Fruit fly (Drosophila melanogaster) whole organism, embryonic: ENCODE data around the gene CG42489.

Experiments used
- Atf3 ChIP-seq: fragments of 200-800 bp; sonication (Bioruptor generic); optimal IDR thresholded peaks from 3 replicates; lab custom pipeline; 2016; ENCODE audit warnings: missing biosample characterization, missing genetic modification characterization
- CG10267 ChIP-seq: fragments of 200-800 bp; sonication (Bioruptor generic); optimal IDR thresholded peaks from 2 replicates; lab custom pipeline; 2018; ENCODE audit warnings: missing biosample characterization, mild to moderate bottlenecking, missing genetic modification characterization, moderate library complexity
- CG10565 ChIP-seq: fragments of 200-800 bp; sonication (Bioruptor generic); optimal IDR thresholded peaks from 3 replicates; lab custom pipeline; 2016; ENCODE audit warnings: missing biosample characterization, mild to moderate bottlenecking, missing genetic modification characterization
- CG11695 ChIP-seq: fragments of 200-800 bp; sonication (Bioruptor generic); IDR thresholded peaks from 3 replicates; pipeline ENCODE4 v1.3.6; 2022; ENCODE audit warnings: missing biosample characterization, missing genetic modification characterization
- CG12219 ChIP-seq: fragments of 200-800 bp; sonication (Bioruptor generic); optimal IDR thresholded peaks from 3 replicates; lab custom pipeline; 2018; ENCODE audit warnings: missing biosample characterization, mild to moderate bottlenecking, missing genetic modification characterization
- CG12299 ChIP-seq: fragments of 200-800 bp; sonication (Bioruptor generic); optimal IDR thresholded peaks from 2 replicates; lab custom pipeline; 2018; ENCODE audit warnings: missing biosample characterization, mild to moderate bottlenecking, missing genetic modification characterization
- CG15514 ChIP-seq: fragments of 200-800 bp; sonication (Bioruptor generic); optimal IDR thresholded peaks from 3 replicates; lab custom pipeline; 2017; ENCODE audit warnings: missing biosample characterization, missing genetic modification characterization, mild to moderate bottlenecking, moderate library complexity, missing genetic modification reagents
- CG17568 ChIP-seq: fragments of 200-800 bp; sonication (Bioruptor generic); optimal IDR thresholded peaks from 2 replicates; lab custom pipeline; 2018; ENCODE audit warnings: missing biosample characterization, mild to moderate bottlenecking, missing genetic modification characterization, moderate library complexity
- CG17912 ChIP-seq: fragments of 200-800 bp; sonication (Bioruptor generic); optimal IDR thresholded peaks from 2 replicates; lab custom pipeline; 2018; ENCODE audit warnings: missing biosample characterization, mild to moderate bottlenecking, missing genetic modification characterization
- CG18476 ChIP-seq: fragments of 200-800 bp; sonication (Bioruptor generic); optimal IDR thresholded peaks from 2 replicates; lab custom pipeline; 2016; ENCODE audit warnings: missing biosample characterization, mild to moderate bottlenecking, missing genetic modification characterization
- CG2129 ChIP-seq: fragments of 200-800 bp; sonication (Bioruptor generic); IDR thresholded peaks from 2 replicates; pipeline ENCODE4 v1.3.6; 2022; ENCODE audit warnings: missing biosample characterization, missing genetic modification characterization; ENCODE audit not compliant: partially characterized antibody
- CG6813 ChIP-seq: fragments of 200-800 bp; sonication (Bioruptor generic); optimal IDR thresholded peaks from 2 replicates; lab custom pipeline; 2017; ENCODE audit warnings: missing biosample characterization, missing genetic modification characterization, mild to moderate bottlenecking, moderate library complexity, missing genetic modification reagents
- CG7372 ChIP-seq: fragments of 200-800 bp; sonication (Bioruptor generic); IDR thresholded peaks from 2 replicates; pipeline ENCODE4 v1.3.6; 2022; ENCODE audit warnings: missing biosample characterization, missing genetic modification characterization
- CG7745 ChIP-seq: fragments of 200-800 bp; sonication (Bioruptor generic); optimal IDR thresholded peaks from 2 replicates; lab custom pipeline; 2018; ENCODE audit warnings: missing biosample characterization, mild to moderate bottlenecking, missing genetic modification characterization, moderate library complexity
- Doc2 ChIP-seq: fragments of 200-800 bp; sonication (Bioruptor generic); IDR thresholded peaks from 2 replicates; pipeline ENCODE4 v1.3.6; 2022; ENCODE audit warnings: missing biosample characterization, missing genetic modification characterization
- Fer3 ChIP-seq: fragments of 200-800 bp; sonication (Bioruptor generic); optimal IDR thresholded peaks from 2 replicates; lab custom pipeline; 2018; ENCODE audit warnings: missing biosample characterization, mild to moderate bottlenecking, missing genetic modification characterization, moderate library complexity
- Gsc ChIP-seq: fragments of 200-800 bp; sonication (Bioruptor generic); IDR thresholded peaks from 2 replicates; pipeline ENCODE4 v1.3.6; 2022; ENCODE audit warnings: missing biosample characterization, missing genetic modification characterization
- Hey ChIP-seq: fragments of 200-800 bp; sonication (Bioruptor generic); optimal IDR thresholded peaks from 3 replicates; lab custom pipeline; 2018; ENCODE audit warnings: missing biosample characterization, mild to moderate bottlenecking, missing genetic modification characterization
- MBD-R2 ChIP-seq: fragments of 200-800 bp; sonication (Bioruptor generic); IDR thresholded peaks from 2 replicates; pipeline ENCODE4 v1.3.6; 2022; ENCODE audit warnings: missing biosample characterization, missing genetic modification characterization
- Med ChIP-seq: fragments of 200-800 bp; sonication (Bioruptor generic); peaks from one replicate; lab custom pipeline; 2016; ENCODE audit warnings: missing biosample characterization, missing genetic modification characterization, mild to moderate bottlenecking, inconsistent platforms, moderate library complexity
- Neu2 ChIP-seq: fragments of 200-800 bp; sonication (Bioruptor generic); optimal IDR thresholded peaks from 3 replicates; lab custom pipeline; 2016; ENCODE audit warnings: missing biosample characterization, missing genetic modification characterization, borderline replicate concordance
- Nf-YA ChIP-seq: fragments of 200-800 bp; sonication (Bioruptor generic); IDR thresholded peaks from 2 replicates; pipeline ENCODE4 v1.3.6; 2022; ENCODE audit warnings: missing biosample characterization, missing genetic modification characterization
- Pdp1 ChIP-seq, 2 experiments: fragments of 200-800 bp; sonication (Bioruptor generic); optimal IDR thresholded peaks; 3 replicates each; lab custom pipeline; 2016; ENCODE audit warnings: missing biosample characterization in 2 of 2, missing genetic modification characterization in 2 of 2, mild to moderate bottlenecking in 1 of 2, moderate library complexity in 1 of 2
- Rfx ChIP-seq: fragments of 200-800 bp; sonication (Bioruptor generic); IDR thresholded peaks from 2 replicates; pipeline ENCODE4 v1.3.6; 2022; ENCODE audit warnings: missing biosample characterization, missing genetic modification characterization
- Six4 ChIP-seq: fragments of 200-800 bp; sonication (Bioruptor generic); optimal IDR thresholded peaks from 2 replicates; lab custom pipeline; 2016; ENCODE audit warnings: missing biosample characterization, missing genetic modification characterization
- crc ChIP-seq: fragments of 200-800 bp; sonication (Bioruptor generic); optimal IDR thresholded peaks from 2 replicates; lab custom pipeline; 2016; ENCODE audit warnings: missing biosample characterization, missing genetic modification characterization
- croc ChIP-seq: fragments of 200-800 bp; sonication (Bioruptor generic); conservative IDR thresholded peaks from 3 replicates; pipeline ENCODE4 v1.3.6; 2022; ENCODE audit warnings: missing biosample characterization, missing genetic modification characterization
- dan ChIP-seq: fragments of 200-800 bp; sonication (Bioruptor generic); IDR thresholded peaks from 2 replicates; pipeline ENCODE4 v1.3.6; 2022; ENCODE audit warnings: missing biosample characterization, missing genetic modification characterization
- dm ChIP-seq: fragments of 200-800 bp; sonication (Bioruptor generic); optimal IDR thresholded peaks from 3 replicates; lab custom pipeline; 2016; ENCODE audit warnings: missing biosample characterization, missing genetic modification characterization
- emc ChIP-seq: fragments of 200-800 bp; sonication (Bioruptor generic); optimal IDR thresholded peaks from 2 replicates; lab custom pipeline; 2016; ENCODE audit warnings: missing biosample characterization, missing genetic modification characterization
- ems ChIP-seq: fragments of 200-800 bp; sonication (Bioruptor generic); optimal IDR thresholded peaks from 3 replicates; lab custom pipeline; 2016; ENCODE audit warnings: missing biosample characterization, missing genetic modification characterization
- eve ChIP-seq, 2 experiments: fragments of >200 bp; optimal IDR thresholded peaks; 2 replicates each; lab custom pipeline; 2017; ENCODE audit warnings: missing biosample characterization in 2 of 2, missing genetic modification characterization in 2 of 2
- fd102C ChIP-seq: fragments of 200-800 bp; sonication (Bioruptor generic); optimal IDR thresholded peaks from 2 replicates; lab custom pipeline; 2018; ENCODE audit warnings: missing biosample characterization, mild to moderate bottlenecking, missing genetic modification characterization, moderate library complexity
- gem ChIP-seq: fragments of 200-800 bp; sonication (Bioruptor generic); optimal IDR thresholded peaks from 2 replicates; lab custom pipeline; 2019; ENCODE audit warnings: missing biosample characterization, mild to moderate bottlenecking, missing genetic modification characterization, moderate library complexity
- gfzf ChIP-seq: fragments of 200-800 bp; sonication (Bioruptor generic); optimal IDR thresholded peaks from 2 replicates; lab custom pipeline; 2016; ENCODE audit warnings: missing biosample characterization, mild to moderate bottlenecking, missing genetic modification characterization, moderate library complexity
- grau ChIP-seq: fragments of 200-800 bp; optimal IDR thresholded peaks from 3 replicates; lab custom pipeline; 2019; ENCODE audit warnings: missing biosample characterization, mild to moderate bottlenecking, missing genetic modification characterization, moderate library complexity
- her ChIP-seq: fragments of 200-800 bp; sonication (Bioruptor generic); optimal IDR thresholded peaks from 2 replicates; lab custom pipeline; 2016; ENCODE audit warnings: missing biosample characterization, missing genetic modification characterization
- ind ChIP-seq: fragments of 200-800 bp; sonication (Bioruptor generic); optimal IDR thresholded peaks from 3 replicates; lab custom pipeline; 2016; ENCODE audit warnings: missing biosample characterization, missing genetic modification characterization
- inv ChIP-seq: fragments of 200-800 bp; sonication (Bioruptor generic); IDR thresholded peaks from 2 replicates; pipeline ENCODE4 v1.3.6; 2022; ENCODE audit warnings: missing biosample characterization, missing genetic modification characterization; ENCODE audit not compliant: partially characterized antibody
- kay ChIP-seq: fragments of 200-800 bp; sonication (Bioruptor generic); optimal IDR thresholded peaks from 2 replicates; lab custom pipeline; 2016; ENCODE audit warnings: missing biosample characterization, missing genetic modification characterization
- ken ChIP-seq: fragments of 200-800 bp; sonication (Bioruptor generic); IDR thresholded peaks from 3 replicates; pipeline ENCODE4 v1.3.6; 2022; ENCODE audit warnings: missing biosample characterization, missing genetic modification characterization
- klu ChIP-seq: fragments of 200-800 bp; sonication (Bioruptor generic); IDR thresholded peaks from 2 replicates; pipeline ENCODE4 v1.3.6; 2022; ENCODE audit warnings: missing biosample characterization, missing genetic modification characterization
- kni ChIP-seq: fragments of 200-800 bp; sonication (Bioruptor generic); optimal IDR thresholded peaks from 3 replicates; lab custom pipeline; 2017; ENCODE audit warnings: mild to moderate bottlenecking, missing biosample characterization, missing genetic modification reagents, missing genetic modification characterization
- maf-S ChIP-seq: fragments of 200-800 bp; sonication (Bioruptor generic); optimal IDR thresholded peaks from 2 replicates; lab custom pipeline; 2016; ENCODE audit warnings: missing biosample characterization, missing genetic modification characterization
- schlank ChIP-seq: fragments of 200-800 bp; sonication (Bioruptor generic); optimal IDR thresholded peaks from 2 replicates; lab custom pipeline; 2018; ENCODE audit warnings: missing biosample characterization, mild to moderate bottlenecking, missing genetic modification characterization
- slp2 ChIP-seq: fragments of 200-800 bp; sonication (Bioruptor generic); optimal IDR thresholded peaks from 2 replicates; lab custom pipeline; 2016; ENCODE audit warnings: missing biosample characterization, missing genetic modification characterization
- sqz ChIP-seq: fragments of 200-800 bp; sonication (Bioruptor generic); optimal IDR thresholded peaks from 3 replicates; lab custom pipeline; 2018; ENCODE audit warnings: missing biosample characterization, mild to moderate bottlenecking, missing genetic modification characterization
- tap ChIP-seq: fragments of 200-800 bp; optimal IDR thresholded peaks from 3 replicates; lab custom pipeline; 2019; ENCODE audit warnings: missing biosample characterization, mild to moderate bottlenecking, missing genetic modification characterization, moderate library complexity
- tgo ChIP-seq: fragments of 200-800 bp; sonication (Bioruptor generic); IDR thresholded peaks from 3 replicates; pipeline ENCODE4 v1.3.6; 2022; ENCODE audit warnings: missing biosample characterization, missing genetic modification characterization
- vfl ChIP-seq: fragments of 200-800 bp; sonication (Bioruptor generic); optimal IDR thresholded peaks from 2 replicates; lab custom pipeline; 2016; ENCODE audit warnings: missing biosample characterization, missing genetic modification characterization
- z ChIP-seq: fragments of 200-800 bp; sonication (Bioruptor generic); IDR thresholded peaks from 3 replicates; pipeline ENCODE4 v1.3.6; 2022; ENCODE audit warnings: missing biosample characterization, missing genetic modification characterization

CG42489 gene

dm6 chr3R:8652731-8653130 lies 1.8 kb downstream of the CG42489 start, which contains the start of the genes Sys1 and Dhod (continued):
- TF ChIP-seq CG11695 (GFP tag; lab: Robert Waterston, UW) = peak; percentile 49; the same call in 1 of the 3 replicates
- peak; percentile 76 for TF ChIP-seq ind (GFP tag; lab: Kevin White, UChicago)
- peak; percentile 73 for TF ChIP-seq kay (GFP tag; lab: Kevin White, UChicago)
- peak; percentile 40 for TF ChIP-seq Fer3 (tag; lab: Kevin White, UChicago)
- TF ChIP-seq CG7745 (tag; lab: Kevin White, UChicago) = no peak
- TF ChIP-seq Nf-YA (GFP tag; lab: Robert Waterston, UW) = peak; percentile 24; the same call in 1 of the 2 replicates
- TF ChIP-seq CG18476 (GFP tag; lab: Kevin White, UChicago) = peak; percentile 25
- TF ChIP-seq ken (GFP tag; lab: Robert Waterston, UW) = no peak; the same call in 2 of the 3 replicates
- TF ChIP-seq Pdp1 (GFP tag; optimal IDR thresholded peaks at IDR 0.05; lab: Kevin White, UChicago) = peak; percentile 61 to 75
- TF ChIP-seq inv (GFP tag; lab: Robert Waterston, UW) = peak; percentile 78
- no peak for TF ChIP-seq Hey (tag; lab: Kevin White, UChicago)
- TF ChIP-seq fd102C (GFP tag; lab: Kevin White, UChicago) = no peak
- no peak for TF ChIP-seq CG17568 (GFP tag; lab: Kevin White, UChicago)
- peak; percentile 2 for TF ChIP-seq crc
- TF ChIP-seq Doc2 = no peak
- TF ChIP-seq CG6813 (GFP tag; lab: Kevin White, UChicago) = no peak
- TF ChIP-seq croc (GFP tag; lab: Robert Waterston, UW) = no peak
- no peak for TF ChIP-seq CG17912 (GFP tag; lab: Kevin White, UChicago)
- peak; percentile 16 for TF ChIP-seq gfzf (GFP tag; lab: Kevin White, UChicago)
- peak; percentile 77 for TF ChIP-seq Rfx (GFP tag; lab: Robert Waterston, UW)
- TF ChIP-seq CG15514 = peak; percentile 75
- TF ChIP-seq z (GFP tag; lab: Robert Waterston, UW) = no peak
- TF ChIP-seq Med = peak; percentile 92
- peak; percentile 71 for TF ChIP-seq CG10267 (tag; lab: Kevin White, UChicago)
- TF ChIP-seq slp2 (GFP tag; lab: Kevin White, UChicago) = peak; percentile 6
- TF ChIP-seq MBD-R2 (GFP tag; lab: Robert Waterston, UW) = peak; percentile 85
- TF ChIP-seq dan (GFP tag; lab: Robert Waterston, UW) = no peak
- TF ChIP-seq CG12219 (GFP tag; lab: Kevin White, UChicago) = no peak
- TF ChIP-seq her (GFP tag; lab: Kevin White, UChicago) = peak; percentile 60
- TF ChIP-seq CG10565 (GFP tag; lab: Kevin White, UChicago) = no peak
- peak; percentile 76 for TF ChIP-seq tgo
- no peak for TF ChIP-seq CG12299 (tag; lab: Kevin White, UChicago)
- TF ChIP-seq maf-S (GFP tag; lab: Kevin White, UChicago) = peak; percentile 67
- no peak for TF ChIP-seq Gsc
- TF ChIP-seq grau = peak; percentile 69
- peak; percentile 40; the same call in 1 of the 2 replicates for TF ChIP-seq klu (GFP tag; lab: Robert Waterston, UW)
- peak; percentile 47 for TF ChIP-seq Six4 (GFP tag; lab: Kevin White, UChicago)
- TF ChIP-seq CG2129 (GFP tag; lab: Robert Waterston, UW) = peak; percentile 86
- peak; percentile 60 for TF ChIP-seq Atf3 (GFP tag; lab: Kevin White, UChicago)
- TF ChIP-seq CG7372 (GFP tag; lab: Robert Waterston, UW) = peak; percentile 27; the same call in 1 of the 2 replicates
- peak; percentile 58 for TF ChIP-seq dm
- TF ChIP-seq sqz (GFP tag; lab: Kevin White, UChicago) = no peak
- TF ChIP-seq kni = no peak
- TF ChIP-seq tap (tag; lab: Kevin White, UChicago) = peak; percentile 28
- peak; percentile 63 for TF ChIP-seq vfl (GFP tag; lab: Kevin White, UChicago)
- no peak for TF ChIP-seq Neu2 (GFP tag; lab: Kevin White, UChicago)
- peak; percentile 82 for TF ChIP-seq ems (GFP tag; lab: Kevin White, UChicago)
- TF ChIP-seq gem = peak; percentile 75
- TF ChIP-seq eve (GFP tag; optimal IDR thresholded peaks at IDR 0.05; lab: Kevin White, UChicago) = no peak
- peak; percentile 29 for TF ChIP-seq emc (GFP tag; lab: Kevin White, UChicago)
- no peak for TF ChIP-seq schlank (tag; lab: Kevin White, UChicago)
